Worm (Caenorhabditis elegans) whole organism, L2 larva: Measurements from ENCODE around the gene F55H2.5.

Experiments
- blmp-1 ChIP-seq: sonication (generic microtip); optimal IDR thresholded peaks from 2 replicates; lab custom pipeline; 2017; ENCODE audit warnings: missing genetic modification characterization, mild to moderate bottlenecking, missing compliant biosample characterization, antibody characterized with exemption, moderate library complexity; ENCODE audit not compliant: insufficient read depth
- elt-1 ChIP-seq: fragments of 150-350 bp; optimal IDR thresholded peaks from 2 replicates; lab custom pipeline; 2014; ENCODE audit warnings: missing biosample characterization, missing genetic modification characterization
- lin-13 ChIP-seq: fragments of 150-350 bp; optimal IDR thresholded peaks from 2 replicates; lab custom pipeline; 2014; ENCODE audit warnings: missing biosample characterization, missing genetic modification reagents, missing genetic modification characterization
- mab-5 ChIP-seq: fragments of 150-350 bp; optimal IDR thresholded peaks from 2 replicates; lab custom pipeline; 2014; ENCODE audit warnings: missing biosample characterization, missing genetic modification characterization
- nhr-25 ChIP-seq: fragments of 150-350 bp; sonication (generic microtip); optimal IDR thresholded peaks from 3 replicates; lab custom pipeline; 2014; ENCODE audit warnings: missing biosample characterization, missing genetic modification characterization
- peb-1 ChIP-seq: fragments of 150-350 bp; optimal IDR thresholded peaks from 2 replicates; lab custom pipeline; 2014; ENCODE audit warnings: missing biosample characterization, missing genetic modification characterization
- snpc-4 ChIP-seq: fragments of 150-350 bp; optimal IDR thresholded peaks from 2 replicates; lab custom pipeline; 2014; ENCODE audit warnings: missing biosample characterization, missing genetic modification characterization
- unc-39 ChIP-seq: fragments of 150-350 bp; optimal IDR thresholded peaks from 2 replicates; lab custom pipeline; 2014; ENCODE audit warnings: missing biosample characterization, missing genetic modification characterization
- zag-1 ChIP-seq: fragments of 150-350 bp; optimal IDR thresholded peaks from 2 replicates; lab custom pipeline; 2014; ENCODE audit warnings: missing biosample characterization, missing genetic modification characterization
- ztf-4 ChIP-seq: fragments of 150-350 bp; optimal IDR thresholded peaks from 2 replicates; lab custom pipeline; 2014; ENCODE audit warnings: missing biosample characterization, missing genetic modification characterization

- TF ChIP-seq unc-39 (tag; lab: Kevin White, UChicago), result no peak
- TF ChIP-seq elt-1, result no peak
- no peak for TF ChIP-seq peb-1 (tag; lab: Kevin White, UChicago)
- TF ChIP-seq ztf-4 (tag; lab: Kevin White, UChicago), result no peak
- TF ChIP-seq snpc-4 (tag; lab: Kevin White, UChicago), result no peak
- no peak for TF ChIP-seq nhr-25 (tag; lab: Kevin White, UChicago)
- TF ChIP-seq lin-13 (GFP tag; lab: Kevin White, UChicago), result no peak
- no peak for TF ChIP-seq blmp-1 (tag; lab: Kevin White, UChicago)
- peak; percentile 16 for TF ChIP-seq zag-1 (tag; lab: Kevin White, UChicago)
- TF ChIP-seq mab-5 (tag; lab: Kevin White, UChicago), result no peak
Observed at ce11 chrIII:9483716-9484115, 27.6 kb upstream of the F55H2.5 start.
